Fruit fly (Drosophila melanogaster) whole organism, embryonic: ENCODE measurements around the gene CG31178.

Source experiments
- CG10431 ChIP-seq: fragments of 200-800 bp; sonication (Bioruptor generic); optimal IDR thresholded peaks from 3 replicates; lab custom pipeline; 2018; ENCODE audit warnings: missing biosample characterization, mild to moderate bottlenecking, missing genetic modification characterization
- CG11696 ChIP-seq: fragments of 200-800 bp; sonication (Bioruptor generic); IDR thresholded peaks from 2 replicates; pipeline ENCODE4 v1.3.6; 2022; ENCODE audit warnings: missing biosample characterization, missing genetic modification characterization
- CG12155 ChIP-seq: fragments of 200-800 bp; sonication (Bioruptor generic); optimal IDR thresholded peaks from 3 replicates; lab custom pipeline; 2016; ENCODE audit warnings: missing biosample characterization, missing genetic modification characterization
- CG12769 ChIP-seq: fragments of 200-800 bp; sonication (Bioruptor generic); optimal IDR thresholded peaks from 2 replicates; lab custom pipeline; 2019; ENCODE audit warnings: missing biosample characterization, mild to moderate bottlenecking, missing genetic modification characterization, moderate library complexity
- CG16815 ChIP-seq: fragments of 200-800 bp; sonication (Bioruptor generic); optimal IDR thresholded peaks from 3 replicates; lab custom pipeline; 2017; ENCODE audit warnings: missing biosample characterization, mild to moderate bottlenecking, missing genetic modification characterization
- CG17359 ChIP-seq: fragments of 200-800 bp; sonication (Bioruptor generic); optimal IDR thresholded peaks from 3 replicates; lab custom pipeline; 2018; ENCODE audit warnings: missing biosample characterization, mild to moderate bottlenecking, missing genetic modification characterization, moderate library complexity
- CG2875 ChIP-seq: fragments of 200-800 bp; sonication (Bioruptor generic); optimal IDR thresholded peaks from 2 replicates; lab custom pipeline; 2017; ENCODE audit warnings: missing biosample characterization, mild to moderate bottlenecking, missing genetic modification characterization, missing genetic modification reagents
- CG30403 ChIP-seq: fragments of 200-800 bp; sonication (Bioruptor generic); optimal IDR thresholded peaks from 3 replicates; lab custom pipeline; 2016; ENCODE audit warnings: missing biosample characterization, missing genetic modification characterization
- CG30431 ChIP-seq: fragments of 200-800 bp; sonication (Bioruptor generic); optimal IDR thresholded peaks from 2 replicates; lab custom pipeline; 2017; ENCODE audit warnings: missing biosample characterization, missing genetic modification characterization
- CG31224 ChIP-seq: fragments of 200-800 bp; sonication (Bioruptor generic); IDR thresholded peaks from 2 replicates; pipeline ENCODE4 v1.3.6; 2022; ENCODE audit warnings: missing biosample characterization, missing genetic modification characterization
- CG32767 ChIP-seq: fragments of 200-800 bp; sonication (Bioruptor generic); IDR thresholded peaks from 2 replicates; pipeline ENCODE4 v1.3.6; 2022; ENCODE audit warnings: missing biosample characterization, missing genetic modification characterization
- CG32772 ChIP-seq: fragments of 200-800 bp; sonication (Bioruptor generic); IDR thresholded peaks from 2 replicates; pipeline ENCODE4 v1.3.6; 2022; ENCODE audit warnings: missing biosample characterization, missing genetic modification characterization
- CG3847 ChIP-seq: fragments of 200-800 bp; sonication (Bioruptor generic); IDR thresholded peaks from 2 replicates; pipeline ENCODE4 v1.3.6; 2022; ENCODE audit warnings: missing biosample characterization, missing genetic modification characterization
- CG6254 ChIP-seq: fragments of 200-800 bp; sonication (Bioruptor generic); optimal IDR thresholded peaks from 3 replicates; lab custom pipeline; 2017; ENCODE audit warnings: mild to moderate bottlenecking, missing biosample characterization, missing genetic modification reagents, missing genetic modification characterization
- CG6654 ChIP-seq: fragments of 200-800 bp; sonication (Bioruptor generic); optimal IDR thresholded peaks from 2 replicates; lab custom pipeline; 2017; ENCODE audit warnings: missing biosample characterization, mild to moderate bottlenecking, missing genetic modification characterization
- CG7372 ChIP-seq: fragments of 200-800 bp; sonication (Bioruptor generic); IDR thresholded peaks from 2 replicates; pipeline ENCODE4 v1.3.6; 2022; ENCODE audit warnings: missing biosample characterization, missing genetic modification characterization
- CG7963 ChIP-seq: fragments of 200-800 bp; sonication (Bioruptor generic); IDR thresholded peaks from 3 replicates; pipeline ENCODE4 v1.3.6; 2022; ENCODE audit warnings: missing biosample characterization, missing genetic modification characterization; ENCODE audit not compliant: partially characterized antibody
- CG9437 ChIP-seq: fragments of 200-800 bp; sonication (Bioruptor generic); optimal IDR thresholded peaks from 2 replicates; lab custom pipeline; 2018; ENCODE audit warnings: missing biosample characterization, mild to moderate bottlenecking, missing genetic modification characterization
- CkIIα-i1 ChIP-seq: fragments of 200-800 bp; sonication (Bioruptor generic); IDR thresholded peaks from 2 replicates; pipeline ENCODE4 v1.3.6; 2022; ENCODE audit warnings: missing biosample characterization, missing genetic modification characterization
- Drgx ChIP-seq: fragments of 200-800 bp; sonication (Bioruptor generic); IDR thresholded peaks from 2 replicates; pipeline ENCODE4 v1.3.6; 2022; ENCODE audit warnings: missing biosample characterization, missing genetic modification characterization
- H2.0 ChIP-seq: fragments of 200-800 bp; sonication (Bioruptor generic); IDR thresholded peaks from 2 replicates; pipeline ENCODE4 v1.3.6; 2022; ENCODE audit warnings: missing biosample characterization, missing genetic modification characterization
- HLHmδ ChIP-seq: fragments of 200-800 bp; sonication (Bioruptor generic); optimal IDR thresholded peaks from 2 replicates; lab custom pipeline; 2018; ENCODE audit warnings: missing biosample characterization, mild to moderate bottlenecking, missing genetic modification characterization, moderate library complexity
- Hey ChIP-seq: fragments of 200-800 bp; sonication (Bioruptor generic); optimal IDR thresholded peaks from 3 replicates; lab custom pipeline; 2018; ENCODE audit warnings: missing biosample characterization, mild to moderate bottlenecking, missing genetic modification characterization
- Hr78 ChIP-seq, 2 experiments: fragments of 200-800 bp in 1 of 2; fragments of >200 bp in 1 of 2; sonication (Bioruptor generic) in 1 of 2; optimal IDR thresholded peaks; 2 replicates each; lab custom pipeline; 2017 to 2019; ENCODE audit warnings: missing biosample characterization in 2 of 2, missing genetic modification characterization in 2 of 2, mild to moderate bottlenecking in 1 of 2, moderate library complexity in 1 of 2
- Mad ChIP-seq: fragments of 200-800 bp; sonication (Bioruptor generic); optimal IDR thresholded peaks from 2 replicates; lab custom pipeline; 2016; ENCODE audit warnings: missing biosample characterization, missing genetic modification characterization
- Med ChIP-seq: fragments of 200-800 bp; sonication (Bioruptor generic); peaks from one replicate; lab custom pipeline; 2016; ENCODE audit warnings: missing biosample characterization, missing genetic modification characterization, mild to moderate bottlenecking, inconsistent platforms, moderate library complexity
- Mes4 ChIP-seq: fragments of 200-800 bp; sonication (Bioruptor generic); optimal IDR thresholded peaks from 2 replicates; lab custom pipeline; 2016; ENCODE audit warnings: missing biosample characterization, missing genetic modification characterization
- Opbp ChIP-seq: fragments of 200-800 bp; sonication (Bioruptor generic); IDR thresholded peaks from 3 replicates; pipeline ENCODE4 v1.3.6; 2022; ENCODE audit warnings: missing biosample characterization, missing genetic modification characterization; ENCODE audit not compliant: partially characterized antibody
- Tbp ChIP-seq: fragments of >200 bp; optimal IDR thresholded peaks from 2 replicates; lab custom pipeline; 2018; ENCODE audit warnings: missing biosample characterization, missing genetic modification characterization
- bowl ChIP-seq: fragments of 200-800 bp; sonication (Bioruptor generic); IDR thresholded peaks from 2 replicates; pipeline ENCODE4 v1.3.6; 2022; ENCODE audit warnings: missing biosample characterization, missing genetic modification characterization
- ci ChIP-seq: fragments of 200-800 bp; sonication (Bioruptor generic); IDR thresholded peaks from 3 replicates; pipeline ENCODE4 v1.3.6; 2022; ENCODE audit warnings: missing biosample characterization, missing genetic modification characterization
- cwo ChIP-seq: fragments of 200-800 bp; sonication (Bioruptor generic); optimal IDR thresholded peaks from 3 replicates; lab custom pipeline; 2017; ENCODE audit warnings: missing biosample characterization, missing genetic modification characterization, mild to moderate bottlenecking, moderate library complexity, missing genetic modification reagents
- dmrt99B ChIP-seq: fragments of 200-800 bp; sonication (Bioruptor generic); optimal IDR thresholded peaks from 2 replicates; lab custom pipeline; 2018; ENCODE audit warnings: missing biosample characterization, mild to moderate bottlenecking, missing genetic modification characterization, moderate library complexity
- dpn ChIP-seq, 2 experiments: fragments of 200-800 bp; sonication (Bioruptor generic); optimal IDR thresholded peaks; 3 replicates each; lab custom pipeline; 2016; ENCODE audit warnings: missing biosample characterization in 2 of 2, missing genetic modification characterization in 2 of 2
- fu2 ChIP-seq: fragments of 200-800 bp; sonication (Bioruptor generic); optimal IDR thresholded peaks from 2 replicates; lab custom pipeline; 2016; ENCODE audit warnings: missing biosample characterization, missing genetic modification characterization
- gcm ChIP-seq: fragments of 200-800 bp; sonication (Bioruptor generic); optimal IDR thresholded peaks from 2 replicates; lab custom pipeline; 2019; ENCODE audit warnings: missing biosample characterization, mild to moderate bottlenecking, missing genetic modification characterization, moderate library complexity
- hth ChIP-seq: fragments of >200 bp; optimal IDR thresholded peaks from 2 replicates; lab custom pipeline; 2017; ENCODE audit warnings: inconsistent platforms
- nmo ChIP-seq: fragments of 200-800 bp; sonication (Bioruptor generic); optimal IDR thresholded peaks from 2 replicates; lab custom pipeline; 2018; ENCODE audit warnings: missing biosample characterization, mild to moderate bottlenecking, missing genetic modification characterization, moderate library complexity
- org-1 ChIP-seq: fragments of 200-800 bp; sonication (Bioruptor generic); optimal IDR thresholded peaks from 2 replicates; lab custom pipeline; 2017; ENCODE audit warnings: missing biosample characterization, missing genetic modification characterization
- pan ChIP-seq, 4 experiments: fragments of >200 bp in 3 of 4; fragments of 200-800 bp in 1 of 4; sonication (Bioruptor generic) in 1 of 4; optimal IDR thresholded peaks in 3 of 4; IDR thresholded peaks in 1 of 4; 2 replicates each; pipeline versions ENCODE4 v1.3.6 to Lab custom; 2017 to 2022; ENCODE audit warnings: missing biosample characterization in 2 of 4, missing genetic modification characterization in 2 of 4, mixed read lengths in 1 of 4
- phol ChIP-seq: fragments of 200-800 bp; sonication (Bioruptor generic); optimal IDR thresholded peaks from 3 replicates; lab custom pipeline; 2018; ENCODE audit warnings: missing biosample characterization, mild to moderate bottlenecking, missing genetic modification characterization, moderate library complexity
- pnt ChIP-seq: fragments of 200-800 bp; sonication (Bioruptor generic); optimal IDR thresholded peaks from 3 replicates; lab custom pipeline; 2016; ENCODE audit warnings: missing biosample characterization, missing genetic modification characterization
- sc ChIP-seq, 3 experiments: fragments of >200 bp in 2 of 3; fragments of 200-800 bp in 1 of 3; sonication (Bioruptor generic) in 1 of 3; optimal IDR thresholded peaks; 2 replicates in 2 of 3; 3 replicates in 1 of 3; lab custom pipeline; 2017; ENCODE audit warnings: mild to moderate bottlenecking in 1 of 3, missing biosample characterization in 1 of 3, missing genetic modification characterization in 1 of 3, missing genetic modification reagents in 1 of 3
- sima ChIP-seq: fragments of 200-800 bp; sonication (Bioruptor generic); optimal IDR thresholded peaks from 2 replicates; lab custom pipeline; 2016; ENCODE audit warnings: missing biosample characterization, missing genetic modification characterization
- so ChIP-seq: fragments of 200-800 bp; sonication (Bioruptor generic); IDR thresholded peaks from 3 replicates; pipeline ENCODE4 v1.3.6; 2022; ENCODE audit warnings: missing biosample characterization, missing genetic modification characterization
- tna ChIP-seq: fragments of 200-800 bp; sonication (Bioruptor generic); IDR thresholded peaks from 2 replicates; pipeline ENCODE4 v1.3.6; 2022; ENCODE audit warnings: missing biosample characterization, missing genetic modification characterization; ENCODE audit not compliant: partially characterized antibody
- twi ChIP-seq: fragments of 200-800 bp; optimal IDR thresholded peaks from 2 replicates; lab custom pipeline; 2019; ENCODE audit warnings: missing biosample characterization, mild to moderate bottlenecking, missing genetic modification characterization, moderate library complexity
- wor ChIP-seq: fragments of 200-800 bp; sonication (Bioruptor generic); IDR thresholded peaks from 2 replicates; pipeline ENCODE4 v1.3.6; 2022; ENCODE audit warnings: missing biosample characterization, missing genetic modification characterization
- zen2 ChIP-seq: fragments of 200-800 bp; sonication (Bioruptor generic); IDR thresholded peaks from 3 replicates; pipeline ENCODE4 v1.3.6; 2022; ENCODE audit warnings: missing biosample characterization, missing genetic modification characterization; ENCODE audit not compliant: partially characterized antibody

CG31178 gene

DNA sequence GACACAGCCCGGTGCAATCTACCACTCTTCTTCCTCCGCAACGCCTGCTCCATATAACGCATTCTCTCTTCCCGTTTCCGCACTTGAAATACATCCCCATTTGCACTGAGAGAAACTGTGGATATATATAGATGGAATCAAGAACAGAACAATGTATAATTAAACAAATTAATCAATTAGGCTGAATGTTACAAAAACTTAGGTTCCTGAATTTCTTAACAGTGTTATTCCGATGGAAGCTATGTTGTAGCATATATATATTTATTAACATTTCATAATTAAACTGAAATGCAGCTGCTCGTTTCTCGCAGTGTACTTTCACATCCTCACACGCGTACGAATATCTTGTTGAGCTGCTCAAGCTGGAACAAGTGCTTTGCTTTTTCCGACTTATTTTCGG lies 14.0 kb upstream of the CG31178 start (continued):
- no peak for TF ChIP-seq fu2
- TF ChIP-seq Opbp (GFP tag; lab: Robert Waterston, UW) = no peak
- no peak for TF ChIP-seq zen2 (GFP tag; lab: Robert Waterston, UW)
- TF ChIP-seq CG32767 = 0 out of 2 replicates have a peak, but pooled peaks have one; percentile 27
- peak; percentile 2 for TF ChIP-seq org-1
- TF ChIP-seq CG10431 (GFP tag; lab: Kevin White, UChicago) = no peak
- TF ChIP-seq cwo (GFP tag; lab: Kevin White, UChicago) = no peak
- TF ChIP-seq Mad (GFP tag; lab: Kevin White, UChicago) = peak; percentile 30
- TF ChIP-seq dpn (GFP tag; optimal IDR thresholded peaks at IDR 0.05; lab: Kevin White, UChicago) = peak; percentile 7 to 46
- peak; percentile 52 for TF ChIP-seq dmrt99B (tag; lab: Kevin White, UChicago)
- TF ChIP-seq pnt (GFP tag; lab: Kevin White, UChicago) = peak; percentile 4
- TF ChIP-seq CG17359 (tag; lab: Kevin White, UChicago) = peak; percentile 44
- no peak for TF ChIP-seq CG31224 (GFP tag; lab: Robert Waterston, UW)
- TF ChIP-seq CG7372 (GFP tag; lab: Robert Waterston, UW) = no peak
- 0 out of 2 replicates have a peak, but pooled peaks have one; percentile 32 for TF ChIP-seq CG11696 (GFP tag; lab: Robert Waterston, UW)
- peak; percentile 14 for TF ChIP-seq CG12769 (tag; lab: Kevin White, UChicago)
- TF ChIP-seq CG16815 (GFP tag; lab: Kevin White, UChicago) = peak; percentile 55
- no peak for TF ChIP-seq CG7963 (GFP tag; lab: Robert Waterston, UW)
- no peak for TF ChIP-seq CG6654 (GFP tag; lab: Kevin White, UChicago)
- TF ChIP-seq twi (tag; lab: Kevin White, UChicago) = peak; percentile 24
- peak; percentile 68 for TF ChIP-seq gcm (GFP tag; lab: Kevin White, UChicago)
- TF ChIP-seq pan (optimal IDR thresholded peaks at IDR 0.05; lab: Kevin White, UChicago) = no peak
- no peak for TF ChIP-seq pan (GFP tag; optimal IDR thresholded peaks at IDR 0.05 in 1 of 2, IDR thresholded peaks at IDR 0.05 in 1 of 2)
- TF ChIP-seq H2.0 = no peak
- TF ChIP-seq wor (GFP tag; lab: Robert Waterston, UW) = peak; percentile 32
- peak; percentile 63 for TF ChIP-seq phol (tag; lab: Kevin White, UChicago)
- peak in 1 of 2 experiments; percentile 13 for TF ChIP-seq Hr78 (GFP tag; optimal IDR thresholded peaks at IDR 0.05; lab: Kevin White, UChicago)
- peak; percentile 50 for TF ChIP-seq CG30431
- TF ChIP-seq Mes4 = no peak
- TF ChIP-seq Med (GFP tag; lab: Kevin White, UChicago) = peak; percentile 44
- TF ChIP-seq bowl (GFP tag; lab: Robert Waterston, UW) = no peak
- no peak for TF ChIP-seq Hey (tag; lab: Kevin White, UChicago)
- TF ChIP-seq so (GFP tag; lab: Robert Waterston, UW) = peak; percentile 35; the same call in 1 of the 3 replicates
- 0 out of 2 replicates have a peak, but pooled peaks have one; percentile 29 for TF ChIP-seq CG3847 (GFP tag; lab: Robert Waterston, UW)
- TF ChIP-seq CkIIα-i1 (GFP tag; lab: Robert Waterston, UW) = no peak
- no peak for TF ChIP-seq hth
- peak; percentile 55 for TF ChIP-seq CG30403 (GFP tag; lab: Kevin White, UChicago)
- TF ChIP-seq Drgx (GFP tag; lab: Robert Waterston, UW) = peak; percentile 58; the same call in 1 of the 2 replicates
- no peak for TF ChIP-seq HLHmδ (GFP tag; lab: Kevin White, UChicago)
- TF ChIP-seq CG9437 (GFP tag; lab: Kevin White, UChicago) = peak; percentile 40
- no peak for TF ChIP-seq tna
- no peak for TF ChIP-seq sc (optimal IDR thresholded peaks at IDR 0.05; lab: Kevin White, UChicago)
- TF ChIP-seq sc (GFP tag; optimal IDR thresholded peaks at IDR 0.05; lab: Kevin White, UChicago) = peak; percentile 37
- TF ChIP-seq CG12155 (GFP tag; lab: Kevin White, UChicago) = no peak
- no peak for TF ChIP-seq sima
- peak; percentile 16 for TF ChIP-seq CG2875
- no peak for TF ChIP-seq CG32772 (GFP tag; lab: Robert Waterston, UW)
- TF ChIP-seq CG6254 = peak; percentile 40
- no peak for TF ChIP-seq Tbp
- TF ChIP-seq ci (GFP tag; lab: Robert Waterston, UW) = peak; percentile 57; the same call in 2 of the 3 replicates
- peak; percentile 63 for TF ChIP-seq nmo (GFP tag; lab: Kevin White, UChicago)
